Worm (Caenorhabditis elegans): ENCODE data around the gene srsx-39.
"Not testable (repeated sequence)": the region's sequence is repeated elsewhere in the genome, so short reads cannot be mapped to it uniquely, and the experiment has no call there.

The srsx-39 gene

DNA sequence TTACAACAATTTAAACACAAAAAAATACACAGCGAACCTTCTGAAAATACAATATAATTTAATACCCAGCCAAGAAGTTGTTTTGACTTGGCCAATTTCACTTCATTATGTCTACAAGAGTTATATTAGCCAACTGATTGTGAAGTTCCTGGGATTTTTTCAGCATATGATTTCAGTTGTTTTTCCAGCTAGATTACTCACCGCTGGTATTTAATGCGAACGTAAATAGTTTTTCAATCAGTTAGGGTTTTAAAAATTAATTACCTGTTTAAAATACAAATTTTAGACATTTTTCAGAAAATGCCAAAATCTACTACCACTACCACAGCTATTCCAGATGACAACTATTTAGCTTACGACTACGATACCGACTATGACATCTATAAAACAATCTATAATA, 30.9 kb downstream of the srsx-39 start, which contains the start of gene srw-14:
TSS of gene srw-14 (plus strand) at position 301 of the 400 bp plus-strand sequence.
- no peak for TF ChIP-seq F16B12.6 (tag; optimal IDR thresholded peaks at IDR 0.05)
- TF ChIP-seq nhr-84 (tag; optimal IDR thresholded peaks at IDR 0.05): no peak
- TF ChIP-seq lin-14 (GFP tag; optimal IDR thresholded peaks at IDR 0.05): no peak

- no peak for TF ChIP-seq Y116A8C.19 (tag; optimal IDR thresholded peaks at IDR 0.05; ENCODE audit: borderline replicate concordance)
- TF ChIP-seq ceh-82 (tag; optimal IDR thresholded peaks at IDR 0.05): no peak
- TF ChIP-seq zip-4 (GFP tag; optimal IDR thresholded peaks at IDR 0.05): no peak
- no peak for TF ChIP-seq snu-23 (GFP tag; optimal IDR thresholded peaks at IDR 0.05)
- no peak for TF ChIP-seq nhr-71 (tag; optimal IDR thresholded peaks at IDR 0.05)
- TF ChIP-seq nhr-28 (tag; optimal IDR thresholded peaks at IDR 0.05): no peak
- TF ChIP-seq snpc-4 (tag; optimal IDR thresholded peaks at IDR 0.05): no peak
- no peak for TF ChIP-seq ceh-63 (GFP tag; optimal IDR thresholded peaks at IDR 0.05)
- no peak for TF ChIP-seq ceh-88 (GFP tag; IDR thresholded peaks at IDR 0.05)
- TF ChIP-seq unc-130 (tag; optimal IDR thresholded peaks at IDR 0.05): no peak
- no peak for TF ChIP-seq efl-3 (GFP tag; optimal IDR thresholded peaks at IDR 0.05)
- TF ChIP-seq nhr-85 (tag): no peak
- TF ChIP-seq pqm-1 (tag; optimal IDR thresholded peaks at IDR 0.05): no peak
- TF ChIP-seq lir-3 (tag; optimal IDR thresholded peaks at IDR 0.05; ENCODE audit: poor library complexity): no peak
- no peak for TF ChIP-seq mep-1 (tag; optimal IDR thresholded peaks at IDR 0.05)
- TF ChIP-seq nhr-237 (tag; optimal IDR thresholded peaks at IDR 0.05): no peak
These were observed 32.9 kb downstream of the srsx-39 start, which contains the start of gene srw-24 for ce11 chrV:15223668-15224067. TSS of gene srw-24 (plus strand) at chrV:15223968.

DNA sequence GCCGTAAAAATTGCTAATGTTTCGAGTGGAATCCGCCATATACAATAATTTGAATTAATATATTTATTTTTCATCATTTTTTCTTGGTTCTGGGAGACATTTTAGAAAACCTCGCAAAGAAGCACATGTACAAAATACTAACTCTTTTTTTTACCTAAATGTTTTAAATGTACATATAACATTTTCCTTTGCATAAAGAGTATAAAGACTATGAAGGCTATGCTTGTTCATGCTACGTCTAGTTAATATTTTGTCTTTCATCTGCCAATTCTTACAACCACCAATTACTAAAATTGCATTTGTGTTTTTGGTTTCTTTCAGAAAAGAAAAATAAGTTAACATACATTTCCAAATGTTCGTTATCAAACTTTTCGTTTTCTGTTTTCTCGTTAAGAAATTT, 35.2 kb downstream of the srsx-39 start, which contains the start of gene irld-25:
TSS of gene irld-25 (plus strand) at position 301 of the 400 bp plus-strand sequence.
- TF ChIP-seq Y116A8C.19 (tag; optimal IDR thresholded peaks at IDR 0.05; ENCODE audit: borderline replicate concordance) (no peak), ama-1 (optimal IDR thresholded peaks at IDR 0.05) (no peak), tbx-2 (tag; optimal IDR thresholded peaks at IDR 0.05) (no peak), fkh-4 (tag; optimal IDR thresholded peaks at IDR 0.05; ENCODE audit: borderline replicate concordance) (no peak), egl-13 (tag; optimal IDR thresholded peaks at IDR 0.05) (no peak), ceh-88 (GFP tag; IDR thresholded peaks at IDR 0.05) (no peak), unc-30 (tag; optimal IDR thresholded peaks at IDR 0.05) (no peak), elt-2 (tag; optimal IDR thresholded peaks at IDR 0.05) (no peak), aha-1 (tag; optimal IDR thresholded peaks at IDR 0.05) (no peak), nhr-76 (tag; optimal IDR thresholded peaks at IDR 0.05) (no peak), jun-1 (tag; optimal IDR thresholded peaks at IDR 0.05) (no peak)

- no peak for TF ChIP-seq nhr-11 (tag; optimal IDR thresholded peaks at IDR 0.05)
These were observed 39.9 kb downstream of the srsx-39 start, which contains the start of gene sri-25 for ce11 chrV:15216705-15217104. TSS of gene sri-25 (plus strand) at chrV:15217005.

DNA sequence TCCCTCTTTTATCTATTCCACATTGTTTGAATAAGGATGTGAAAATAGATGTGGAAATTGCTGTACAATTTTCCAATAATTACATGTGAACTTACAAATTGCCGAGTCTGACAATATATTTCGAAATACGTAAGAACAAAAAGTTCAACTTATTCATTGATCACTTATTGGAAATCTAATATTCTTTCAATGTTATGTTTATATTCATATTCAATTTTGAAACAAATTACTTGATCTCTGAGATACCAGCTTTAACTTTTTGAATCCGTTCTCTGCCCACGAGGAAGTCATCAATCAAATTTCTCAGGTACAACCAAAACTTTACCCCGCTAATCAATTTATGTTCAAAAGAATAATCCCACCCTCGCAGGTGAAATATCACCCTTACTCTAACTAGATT, 41.4 kb downstream of the srsx-39 start, which contains the start of gene sri-26:
TSS of gene sri-26 (plus strand) at position 301 of the 400 bp plus-strand sequence.
- not testable (repeated sequence) for TF ChIP-seq C34B4.2 (tag; optimal IDR thresholded peaks at IDR 0.05); unc-98 (GFP tag; IDR thresholded peaks at IDR 0.05); irx-1 (tag; optimal IDR thresholded peaks at IDR 0.05)

- TF ChIP-seq dsc-1 (tag; optimal IDR thresholded peaks at IDR 0.05); fkh-4 (tag; optimal IDR thresholded peaks at IDR 0.05; ENCODE audit: borderline replicate concordance); irx-1 (tag; optimal IDR thresholded peaks at IDR 0.05): not testable (repeated sequence)
These were observed 44.7 kb downstream of the srsx-39 start, which contains the start of gene sri-24 for ce11 chrV:15211869-15212268. TSS of gene sri-24 (plus strand) at chrV:15212169.

Measured in whole organism, L1 larva.